Worm (Caenorhabditis elegans): ENCODE measurements around the gene C16C8.8.

DNA sequence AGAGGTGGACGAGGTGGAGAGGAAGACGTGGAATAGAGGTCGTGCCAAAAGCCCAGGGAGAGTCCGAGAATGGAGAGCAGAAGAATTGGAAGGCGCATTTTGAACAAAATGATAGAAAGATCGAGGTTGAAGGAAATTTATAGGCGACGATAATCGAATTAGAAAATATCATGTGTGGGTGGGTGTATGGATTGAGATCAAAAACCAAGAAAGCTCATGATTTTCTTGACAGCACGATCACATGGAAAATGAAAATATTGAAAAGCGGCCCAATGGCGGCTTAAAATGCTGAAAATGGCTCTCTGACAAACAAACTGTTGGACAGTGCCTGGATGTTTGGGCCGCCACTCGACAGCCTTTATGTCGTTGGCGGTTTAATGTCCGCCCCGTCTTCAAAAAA is 1.6 kb upstream of the C16C8.8 start, which contains the start of gene C16C8.9:
- TF ChIP-seq pag-3 (tag; optimal IDR thresholded peaks at IDR 0.05; ENCODE audit: borderline replicate concordance) (no peak), ceh-19 (GFP tag; optimal IDR thresholded peaks at IDR 0.05) (no peak), hlh-8 (tag; optimal IDR thresholded peaks at IDR 0.05) (no peak), unc-55 (GFP tag; optimal IDR thresholded peaks at IDR 0.05) (no peak), ceh-34 (tag; optimal IDR thresholded peaks at IDR 0.05) (no peak), C38D4.7 (GFP tag; optimal IDR thresholded peaks at IDR 0.05) (no peak), fkh-6 (tag; optimal IDR thresholded peaks at IDR 0.05) (no peak), eyg-1 (tag; optimal IDR thresholded peaks at IDR 0.05) (no peak), syd-9 (tag; optimal IDR thresholded peaks at IDR 0.05) (no peak), elt-2 (tag; optimal IDR thresholded peaks at IDR 0.05) (no peak)

All from whole organism, late embryonic.